Worm (Caenorhabditis elegans) whole organism, late embryonic: Measurements from ENCODE around the gene AC7.3.

Source experiments
- F13H6.1 ChIP-seq: sonication (generic microtip); optimal IDR thresholded peaks from 2 replicates; lab custom pipeline; 2016; ENCODE audit warnings: missing genetic modification characterization, missing compliant biosample characterization
- ama-1 ChIP-seq: fragments of 150-350 bp; optimal IDR thresholded peaks from 2 replicates; lab custom pipeline; 2014
- ceh-24 ChIP-seq: sonication (generic microtip); optimal IDR thresholded peaks from 2 replicates; lab custom pipeline; 2016; ENCODE audit warnings: mild to moderate bottlenecking, missing genetic modification characterization, missing compliant biosample characterization

- TF ChIP-seq F13H6.1 (tag; lab: Kevin White, UChicago) (no peak), ceh-24 (tag; lab: Kevin White, UChicago) (no peak), ama-1 (lab: Kevin White, UChicago) (no peak)
Observed at ce11 chrIV:5077918-5078317, 33.7 kb upstream of the AC7.3 start.
